Fruit fly (Drosophila melanogaster): ENCODE results near the gene CG7246.

The CG7246 gene

DNA sequence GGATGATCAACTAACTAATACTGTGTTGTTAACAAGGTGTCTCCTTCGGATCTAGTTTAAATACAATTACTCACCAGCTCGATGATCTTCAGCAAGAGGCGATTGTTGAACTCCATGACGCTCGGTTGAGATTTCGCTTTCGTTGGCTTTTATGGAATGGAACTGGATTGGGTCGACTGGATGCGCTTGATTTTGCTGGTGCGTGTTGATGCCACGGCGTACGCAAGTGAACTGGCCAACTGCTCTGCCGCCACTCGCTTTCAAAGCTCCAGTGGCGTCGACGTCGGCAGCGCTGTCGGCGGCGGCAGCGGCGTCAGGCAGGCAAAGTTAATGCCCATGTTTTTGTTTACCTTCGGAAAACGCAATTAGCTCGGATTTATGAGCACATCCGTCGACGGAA is 2.6 kb downstream of the CG7246 start, which contains the start of gene CG44325 (continued):
- TF ChIP-seq Dip2 (GFP tag; IDR thresholded peaks at IDR 0.05) (no peak), pan (optimal IDR thresholded peaks at IDR 0.05) (no peak), pan (GFP tag; optimal IDR thresholded peaks at IDR 0.05 in 1 of 2, IDR thresholded peaks at IDR 0.05 in 1 of 2) (no peak), Blimp-1 (GFP tag; optimal IDR thresholded peaks at IDR 0.05) (peak; percentile 97), CG13287 (GFP tag; IDR thresholded peaks at IDR 0.05; ENCODE audit: partially characterized antibody) (peak; percentile 31; the same call in 1 of the 2 replicates), CG17912 (GFP tag; optimal IDR thresholded peaks at IDR 0.05) (no peak), wor (GFP tag; IDR thresholded peaks at IDR 0.05) (no peak), fd102C (GFP tag; optimal IDR thresholded peaks at IDR 0.05) (no peak), CG12769 (tag; optimal IDR thresholded peaks at IDR 0.05) (peak; percentile 72), yki (optimal IDR thresholded peaks at IDR 0.05) (no peak), CG34376 (GFP tag; optimal IDR thresholded peaks at IDR 0.05) (peak; percentile 31), CG12071 (GFP tag; optimal IDR thresholded peaks at IDR 0.05) (peak; percentile 39), dmrt99B (tag; optimal IDR thresholded peaks at IDR 0.05) (no peak), fru (optimal IDR thresholded peaks at IDR 0.05) (no peak), cad (GFP tag; optimal IDR thresholded peaks at IDR 0.05) (no peak), Jarid2 (GFP tag; optimal IDR thresholded peaks at IDR 0.05) (peak; percentile 74), CG16815 (GFP tag; optimal IDR thresholded peaks at IDR 0.05) (no peak), eyg (GFP tag; optimal IDR thresholded peaks at IDR 0.05) (no peak), row (GFP tag; IDR thresholded peaks at IDR 0.05) (no peak), CG10565 (GFP tag; optimal IDR thresholded peaks at IDR 0.05) (no peak), CG10366 (GFP tag; IDR thresholded peaks at IDR 0.05) (no peak), hb (GFP tag; IDR thresholded peaks at IDR 0.05; ENCODE audit: partially characterized antibody) (no peak), lmd (GFP tag; IDR thresholded peaks at IDR 0.05) (no peak), CG34224 (GFP tag; IDR thresholded peaks at IDR 0.05; ENCODE audit: partially characterized antibody) (no peak), CG4730 (GFP tag; IDR thresholded peaks at IDR 0.05) (no peak), Sin3A (optimal IDR thresholded peaks at IDR 0.05) (no peak), dan (GFP tag; IDR thresholded peaks at IDR 0.05) (no peak), ftz-f1 (GFP tag; optimal IDR thresholded peaks at IDR 0.05) (peak; percentile 16), CG8281 (tag; optimal IDR thresholded peaks at IDR 0.05) (no peak), CG12744 (GFP tag; optimal IDR thresholded peaks at IDR 0.05) (no peak), sug (tag; optimal IDR thresholded peaks at IDR 0.05) (no peak), lov (optimal IDR thresholded peaks at IDR 0.05) (no peak), lov (GFP tag; IDR thresholded peaks at IDR 0.05) (no peak), Spps (tag; optimal IDR thresholded peaks at IDR 0.05) (no peak), YL-1 (GFP tag; optimal IDR thresholded peaks at IDR 0.05) (no peak), CG10209 (GFP tag; optimal IDR thresholded peaks at IDR 0.05) (no peak), CG6813 (GFP tag; optimal IDR thresholded peaks at IDR 0.05) (no peak), HLH3B (GFP tag; IDR thresholded peaks at IDR 0.05) (no peak), CG15514 (GFP tag; optimal IDR thresholded peaks at IDR 0.05) (peak; percentile 34), sisA (GFP tag; IDR thresholded peaks at IDR 0.05) (no peak), B-H2 (GFP tag; optimal IDR thresholded peaks at IDR 0.05) (no peak), bbx (GFP tag; IDR thresholded peaks at IDR 0.05; ENCODE audit: partially characterized antibody) (peak; percentile 37; the same call in 1 of the 2 replicates), NK7.1 (GFP tag; optimal IDR thresholded peaks at IDR 0.05) (no peak), CG10274 (GFP tag; optimal IDR thresholded peaks at IDR 0.05) (no peak), CG9932 (GFP tag; IDR thresholded peaks at IDR 0.05) (0 out of 2 replicates have a peak, but pooled peaks have one; percentile 15), Sox102F (GFP tag; optimal IDR thresholded peaks at IDR 0.05) (no peak), Usf (GFP tag; optimal IDR thresholded peaks at IDR 0.05) (no peak), Hey (tag; optimal IDR thresholded peaks at IDR 0.05) (no peak), wek (GFP tag; optimal IDR thresholded peaks at IDR 0.05) (no peak), Pdp1 (GFP tag; optimal IDR thresholded peaks at IDR 0.05) (peak in 1 of 2 experiments; percentile 12), CG11504 (tag; optimal IDR thresholded peaks at IDR 0.05) (no peak), CG9437 (GFP tag; optimal IDR thresholded peaks at IDR 0.05) (no peak)
